Worm (Caenorhabditis elegans) whole organism, young adult: ENCODE measurements around the gene lurp-1.

Experiments
- B0261.1 ChIP-seq: sonication (generic microtip); optimal IDR thresholded peaks from 2 replicates; lab custom pipeline; 2016; ENCODE audit warnings: mild to moderate bottlenecking, missing genetic modification characterization, moderate library complexity, missing compliant biosample characterization
- F23B12.7 ChIP-seq: sonication (generic microtip); optimal IDR thresholded peaks from 2 replicates; lab custom pipeline; 2017; ENCODE audit warnings: missing genetic modification characterization, mild to moderate bottlenecking, missing compliant biosample characterization, antibody characterized with exemption, moderate library complexity; ENCODE audit not compliant: insufficient read depth
- F49E8.2 ChIP-seq: sonication (generic microtip); optimal IDR thresholded peaks from 3 replicates; lab custom pipeline; 2017; ENCODE audit warnings: missing genetic modification characterization, mild to moderate bottlenecking, missing compliant biosample characterization, antibody characterized with exemption, moderate library complexity; ENCODE audit not compliant: insufficient read depth
- F55B11.4 ChIP-seq: sonication (generic microtip); optimal IDR thresholded peaks from 2 replicates; lab custom pipeline; 2016; ENCODE audit warnings: missing compliant biosample characterization, missing genetic modification characterization, borderline replicate concordance; ENCODE audit not compliant: insufficient read depth
- K11D2.4 ChIP-seq: fragments of 200-800 bp; sonication (Bioruptor generic); IDR thresholded peaks from 2 replicates; pipeline ENCODE4 v1.3.6; 2022; ENCODE audit warnings: missing genetic modification reagents, missing genetic modification characterization, missing compliant biosample characterization
- T07F8.4 ChIP-seq: sonication (generic microtip); optimal IDR thresholded peaks from 2 replicates; lab custom pipeline; 2016; ENCODE audit warnings: mild to moderate bottlenecking, missing genetic modification characterization, moderate library complexity, missing compliant biosample characterization
- Y53G8AR.9 ChIP-seq: fragments of 200-800 bp; sonication (Bioruptor generic); conservative IDR thresholded peaks from 2 replicates; pipeline ENCODE4 v1.3.6; 2022; ENCODE audit warnings: missing genetic modification reagents, missing genetic modification characterization, missing compliant biosample characterization
- ama-1 ChIP-seq, 3 experiments: fragments of 150-350 bp in 1 of 3; sonication (generic microtip) in 2 of 3; optimal IDR thresholded peaks; 2 replicates each; lab custom pipeline; 2014 to 2018; ENCODE audit warnings: missing biosample characterization in 2 of 3, missing genetic modification characterization in 2 of 3, missing genetic modification reagents in 2 of 3
- atf-7 ChIP-seq: sonication (generic microtip); optimal IDR thresholded peaks from 2 replicates; lab custom pipeline; 2017; ENCODE audit warnings: mild to moderate bottlenecking, missing genetic modification characterization, missing compliant biosample characterization
- attf-3 ChIP-seq: fragments of 200-800 bp; sonication (Bioruptor generic); conservative IDR thresholded peaks from 2 replicates; pipeline ENCODE4 v1.3.6; 2022; ENCODE audit warnings: missing genetic modification reagents, missing genetic modification characterization, missing compliant biosample characterization
- attf-6 ChIP-seq: fragments of 200-800 bp; sonication (Bioruptor generic); IDR thresholded peaks from 2 replicates; pipeline ENCODE4 v1.3.6; 2022; ENCODE audit warnings: missing genetic modification reagents, missing genetic modification characterization, missing compliant biosample characterization
- bed-1 ChIP-seq: fragments of 200-800 bp; sonication (Bioruptor generic); IDR thresholded peaks from 2 replicates; pipeline ENCODE4 v1.3.6; 2022; ENCODE audit warnings: missing genetic modification reagents, missing genetic modification characterization, missing compliant biosample characterization
- bed-2 ChIP-seq: fragments of 200-800 bp; sonication (Bioruptor generic); IDR thresholded peaks from 2 replicates; pipeline ENCODE4 v1.3.6; 2022; ENCODE audit warnings: missing genetic modification reagents, missing genetic modification characterization, missing compliant biosample characterization
- ccch-3 ChIP-seq: fragments of 200-800 bp; sonication (Bioruptor generic); optimal IDR thresholded peaks from 2 replicates; lab custom pipeline; 2018; ENCODE audit warnings: mild to moderate bottlenecking, missing genetic modification characterization, missing compliant biosample characterization
- ceh-58 ChIP-seq: fragments of 200-800 bp; sonication (Bioruptor generic); IDR thresholded peaks from 2 replicates; pipeline ENCODE4 v1.3.6; 2022; ENCODE audit warnings: missing genetic modification characterization, missing compliant biosample characterization
- ceh-79 ChIP-seq: sonication (generic microtip); optimal IDR thresholded peaks from 2 replicates; lab custom pipeline; 2017; ENCODE audit warnings: mild to moderate bottlenecking, missing genetic modification characterization, missing compliant biosample characterization
- chd-7 ChIP-seq: sonication (generic microtip); optimal IDR thresholded peaks from 2 replicates; lab custom pipeline; 2016; ENCODE audit warnings: mild to moderate bottlenecking, missing genetic modification characterization, moderate library complexity, missing compliant biosample characterization
- dox-1 ChIP-seq: fragments of 200-800 bp; sonication (Bioruptor generic); IDR thresholded peaks from 2 replicates; pipeline ENCODE4 v1.3.6; 2022; ENCODE audit warnings: missing genetic modification reagents, missing genetic modification characterization, missing compliant biosample characterization
- efl-1 ChIP-seq: fragments of 150-350 bp; optimal IDR thresholded peaks from 2 replicates; lab custom pipeline; 2014; ENCODE audit warnings: missing biosample characterization, missing genetic modification reagents, missing genetic modification characterization
- ets-4 ChIP-seq: fragments of 200-800 bp; sonication (Bioruptor generic); optimal IDR thresholded peaks from 2 replicates; lab custom pipeline; 2018; ENCODE audit warnings: mild to moderate bottlenecking, missing genetic modification characterization, missing compliant biosample characterization
- hmg-1.2 ChIP-seq: fragments of 200-800 bp; sonication (Bioruptor generic); IDR thresholded peaks from 2 replicates; pipeline ENCODE4 v1.3.6; 2022; ENCODE audit warnings: missing genetic modification reagents, missing genetic modification characterization, missing compliant biosample characterization
- let-526 ChIP-seq: fragments of 200-800 bp; sonication (Bioruptor generic); IDR thresholded peaks from 2 replicates; pipeline ENCODE4 v1.3.6; 2022; ENCODE audit warnings: missing genetic modification reagents, missing genetic modification characterization, missing compliant biosample characterization
- lin-54 ChIP-seq: fragments of 200-800 bp; sonication (Bioruptor generic); optimal IDR thresholded peaks from 2 replicates; lab custom pipeline; 2018; ENCODE audit warnings: mild to moderate bottlenecking, missing genetic modification characterization, missing compliant biosample characterization
- lsl-1 ChIP-seq: fragments of 200-800 bp; sonication (Bioruptor generic); optimal IDR thresholded peaks from 2 replicates; lab custom pipeline; 2018; ENCODE audit warnings: mild to moderate bottlenecking, missing genetic modification characterization, moderate library complexity, missing compliant biosample characterization
- madf-3 ChIP-seq: fragments of 200-800 bp; sonication (Bioruptor generic); IDR thresholded peaks from 2 replicates; pipeline ENCODE4 v1.3.6; 2022; ENCODE audit warnings: missing genetic modification reagents, missing genetic modification characterization, missing compliant biosample characterization
- madf-8 ChIP-seq: fragments of 200-800 bp; sonication (Bioruptor generic); conservative IDR thresholded peaks from 2 replicates; pipeline ENCODE4 v1.3.6; 2022; ENCODE audit warnings: missing genetic modification reagents, missing genetic modification characterization, missing compliant biosample characterization
- mel-28 ChIP-seq: sonication (generic microtip); optimal IDR thresholded peaks from 2 replicates; lab custom pipeline; 2016; ENCODE audit warnings: borderline replicate concordance, mild to moderate bottlenecking, missing genetic modification characterization, missing compliant biosample characterization
- nfya-2 ChIP-seq: fragments of 200-800 bp; sonication (Bioruptor generic); IDR thresholded peaks from 2 replicates; pipeline ENCODE4 v1.3.6; 2022; ENCODE audit warnings: missing genetic modification reagents, missing genetic modification characterization, missing compliant biosample characterization
- nfyb-1 ChIP-seq: fragments of 200-800 bp; sonication (Bioruptor generic); IDR thresholded peaks from 2 replicates; pipeline ENCODE4 v1.3.6; 2022; ENCODE audit warnings: missing genetic modification reagents, missing genetic modification characterization, missing compliant biosample characterization
- nhr-80 ChIP-seq: sonication (generic microtip); optimal IDR thresholded peaks from 2 replicates; lab custom pipeline; 2016; ENCODE audit warnings: missing genetic modification characterization, missing compliant biosample characterization
- nhr-90 ChIP-seq: sonication (generic microtip); optimal IDR thresholded peaks from 2 replicates; lab custom pipeline; 2016; ENCODE audit warnings: missing genotype, mild to moderate bottlenecking, missing genetic modification characterization, missing compliant biosample characterization
- pbrm-1 ChIP-seq: fragments of 200-800 bp; sonication (Bioruptor generic); IDR thresholded peaks from 2 replicates; pipeline ENCODE4 v1.3.6; 2022; ENCODE audit warnings: missing genetic modification reagents, missing genetic modification characterization, missing compliant biosample characterization
- pha-4 ChIP-seq: fragments of 150-350 bp; sonication (generic microtip); optimal IDR thresholded peaks from 2 replicates; lab custom pipeline; 2014; ENCODE audit warnings: missing biosample characterization, missing genetic modification reagents, missing genetic modification characterization
- rpc-1 ChIP-seq, 2 experiments: fragments of 150-350 bp in 1 of 2; sonication (generic microtip) in 1 of 2; optimal IDR thresholded peaks; 2 replicates each; lab custom pipeline; 2014 to 2018; ENCODE audit warnings: missing biosample characterization in 1 of 2, missing genetic modification characterization in 1 of 2, missing genetic modification reagents in 1 of 2, missing genotype in 1 of 2
- sdz-38 ChIP-seq: sonication (generic microtip); optimal IDR thresholded peaks from 2 replicates; lab custom pipeline; 2016; ENCODE audit warnings: missing genotype, missing genetic modification characterization, missing compliant biosample characterization
- snpc-1.1 ChIP-seq: sonication (generic microtip); optimal IDR thresholded peaks from 2 replicates; lab custom pipeline; 2017; ENCODE audit warnings: missing genetic modification characterization, mild to moderate bottlenecking, missing compliant biosample characterization, antibody characterized with exemption, moderate library complexity, missing genotype, missing genetic modification reagents; ENCODE audit not compliant: insufficient read depth
- snpc-1.3 ChIP-seq: sonication (generic microtip); optimal IDR thresholded peaks from 2 replicates; lab custom pipeline; 2017; ENCODE audit warnings: missing genetic modification characterization, mild to moderate bottlenecking, missing compliant biosample characterization, antibody characterized with exemption, moderate library complexity, missing genotype, missing genetic modification reagents; ENCODE audit not compliant: insufficient read depth
- snpc-3.4 ChIP-seq: sonication (generic microtip); optimal IDR thresholded peaks from 2 replicates; lab custom pipeline; 2017; ENCODE audit warnings: missing genetic modification characterization, mild to moderate bottlenecking, missing compliant biosample characterization, antibody characterized with exemption, moderate library complexity, missing genotype, missing genetic modification reagents
- sptf-2 ChIP-seq: fragments of 200-800 bp; sonication (Bioruptor generic); optimal IDR thresholded peaks from 2 replicates; lab custom pipeline; 2018; ENCODE audit warnings: mild to moderate bottlenecking, missing genetic modification characterization, missing compliant biosample characterization
- tbp1 ChIP-seq: fragments of 200-800 bp; sonication (Bioruptor generic); optimal IDR thresholded peaks from 2 replicates; lab custom pipeline; 2018; ENCODE audit warnings: mild to moderate bottlenecking, missing genetic modification characterization, missing compliant biosample characterization
- tbx-9 ChIP-seq: sonication (generic microtip); optimal IDR thresholded peaks from 2 replicates; lab custom pipeline; 2016; ENCODE audit warnings: borderline replicate concordance, missing genetic modification characterization, inconsistent platforms, missing compliant biosample characterization
- xnd-1 ChIP-seq: sonication (generic microtip); optimal IDR thresholded peaks from 2 replicates; lab custom pipeline; 2016; ENCODE audit warnings: missing genotype, missing genetic modification reagents, missing genetic modification characterization, missing compliant biosample characterization
- zfh-2 ChIP-seq: fragments of 200-800 bp; sonication (Bioruptor generic); conservative IDR thresholded peaks from 2 replicates; pipeline ENCODE4 v1.3.6; 2022; ENCODE audit warnings: missing genetic modification reagents, missing genetic modification characterization, missing compliant biosample characterization
- ztf-26 ChIP-seq: sonication (generic microtip); optimal IDR thresholded peaks from 2 replicates; lab custom pipeline; 2017; ENCODE audit warnings: missing genetic modification characterization, missing compliant biosample characterization
- ztf-3 ChIP-seq: fragments of 200-800 bp; sonication (Bioruptor generic); optimal IDR thresholded peaks from 2 replicates; lab custom pipeline; 2018; ENCODE audit warnings: mild to moderate bottlenecking, missing genetic modification characterization, missing compliant biosample characterization

Gene lurp-1

ce11 chrII:10862749-10863656 is 17.7 kb upstream of the lurp-1 start:
- TF ChIP-seq zfh-2 (GFP tag; lab: Robert Waterston, UW) (peak; percentile 39; the same call in 1 of the 2 replicates), lin-54 (GFP tag; lab: Kevin White, UChicago) (no peak), attf-6 (no peak), pbrm-1 (GFP tag; lab: Robert Waterston, UW) (peak; percentile 20; the same call in 1 of the 2 replicates), tbp1 (GFP tag; lab: Kevin White, UChicago) (no peak), hmg-1.2 (GFP tag; lab: Robert Waterston, UW) (peak; percentile 4; the same call in 1 of the 2 replicates), pha-4 (tag; lab: Kevin White, UChicago) (no peak), sptf-2 (GFP tag; lab: Kevin White, UChicago) (no peak), ztf-3 (GFP tag; lab: Kevin White, UChicago) (no peak), bed-1 (GFP tag; lab: Robert Waterston, UW) (no peak), snpc-3.4 (tag; lab: Kevin White, UChicago) (peak; percentile 54), attf-3 (GFP tag; lab: Robert Waterston, UW) (no peak), madf-8 (peak; percentile 57), madf-3 (GFP tag; lab: Robert Waterston, UW) (no peak), ama-1 (optimal IDR thresholded peaks at IDR 0.05; lab: Kevin White, UChicago) (no peak), ama-1 (GFP tag; optimal IDR thresholded peaks at IDR 0.05; lab: Kevin White, UChicago) (no peak), atf-7 (tag; lab: Kevin White, UChicago) (no peak), K11D2.4 (GFP tag; lab: Robert Waterston, UW) (no peak), rpc-1 (optimal IDR thresholded peaks at IDR 0.05; lab: Kevin White, UChicago) (no peak), rpc-1 (tag; optimal IDR thresholded peaks at IDR 0.05; lab: Kevin White, UChicago) (no peak), F49E8.2 (tag; lab: Kevin White, UChicago) (no peak), ets-4 (GFP tag; lab: Kevin White, UChicago) (no peak), efl-1 (peak; percentile 46), tbx-9 (tag; lab: Kevin White, UChicago) (no peak), F23B12.7 (tag; lab: Kevin White, UChicago) (no peak), sdz-38 (tag; lab: Kevin White, UChicago) (no peak), snpc-1.1 (tag; lab: Kevin White, UChicago) (no peak), let-526 (no peak), chd-7 (no peak), dox-1 (GFP tag; lab: Robert Waterston, UW) (no peak), nfya-2 (no peak), F55B11.4 (tag; lab: Kevin White, UChicago) (no peak), mel-28 (no peak), T07F8.4 (no peak), ztf-26 (tag; lab: Kevin White, UChicago) (no peak), nhr-80 (tag; lab: Kevin White, UChicago) (no peak), snpc-1.3 (tag; lab: Kevin White, UChicago) (no peak), bed-2 (no peak), nhr-90 (no peak), ccch-3 (no peak), xnd-1 (peak; percentile 77), Y53G8AR.9 (GFP tag; lab: Robert Waterston, UW) (no peak), ceh-79 (tag; lab: Kevin White, UChicago) (no peak), B0261.1 (no peak), lsl-1 (GFP tag; lab: Kevin White, UChicago) (peak; percentile 87), nfyb-1 (no peak), ceh-58 (no peak)
